Worm (Caenorhabditis elegans) whole organism, L3 larva: Measurements from ENCODE around the gene fut-8.
"Not testable (repeated sequence)": the region's sequence is repeated elsewhere in the genome, so short reads cannot be mapped to it uniquely, and the experiment has no call there.

Source experiments
- aly-2 ChIP-seq: fragments of 150-350 bp; optimal IDR thresholded peaks from 2 replicates; lab custom pipeline; 2014; ENCODE audit warnings: missing biosample characterization, missing genetic modification characterization
- ceh-82 ChIP-seq: fragments of 150-350 bp; optimal IDR thresholded peaks from 2 replicates; lab custom pipeline; 2014; ENCODE audit warnings: missing biosample characterization, missing genetic modification characterization
- daf-12 ChIP-seq: fragments of 150-350 bp; optimal IDR thresholded peaks from 2 replicates; lab custom pipeline; 2014; ENCODE audit warnings: missing biosample characterization, missing genetic modification reagents, missing genetic modification characterization
- egl-27 ChIP-seq: sonication (generic microtip); optimal IDR thresholded peaks from 4 replicates; lab custom pipeline; 2017; ENCODE audit warnings: missing biosample characterization, missing genetic modification reagents, missing genetic modification characterization
- egl-5 ChIP-seq: fragments of 150-350 bp; optimal IDR thresholded peaks from 2 replicates; lab custom pipeline; 2017; ENCODE audit warnings: missing biosample characterization, missing genetic modification reagents, missing genetic modification characterization, inconsistent platforms
- elt-1 ChIP-seq: fragments of 150-350 bp; optimal IDR thresholded peaks from 2 replicates; lab custom pipeline; 2014; ENCODE audit warnings: missing biosample characterization, missing genetic modification characterization
- elt-2 ChIP-seq: sonication (generic microtip); optimal IDR thresholded peaks from 2 replicates; lab custom pipeline; 2016; ENCODE audit warnings: missing genetic modification reagents, mild to moderate bottlenecking, missing genetic modification characterization, missing compliant biosample characterization
- eor-1 ChIP-seq, 2 experiments: fragments of 150-350 bp; optimal IDR thresholded peaks; 2 replicates each; lab custom pipeline; 2014 to 2018; ENCODE audit warnings: missing biosample characterization in 2 of 2, missing genetic modification characterization in 2 of 2
- fkh-10 ChIP-seq: sonication (generic microtip); optimal IDR thresholded peaks from 2 replicates; lab custom pipeline; 2017; ENCODE audit warnings: missing biosample characterization, missing genetic modification reagents, missing genetic modification characterization
- fkh-2 ChIP-seq: fragments of 150-350 bp; optimal IDR thresholded peaks from 2 replicates; lab custom pipeline; 2014; ENCODE audit warnings: missing biosample characterization, missing genetic modification reagents, missing genetic modification characterization
- fos-1 ChIP-seq: fragments of 150-350 bp; optimal IDR thresholded peaks from 2 replicates; lab custom pipeline; 2014; ENCODE audit warnings: missing biosample characterization, missing genetic modification characterization
- hmg-11 ChIP-seq: sonication (generic microtip); optimal IDR thresholded peaks from 2 replicates; lab custom pipeline; 2016; ENCODE audit warnings: missing genetic modification characterization, missing compliant biosample characterization
- jun-1 ChIP-seq: fragments of 150-350 bp; optimal IDR thresholded peaks from 2 replicates; lab custom pipeline; 2014; ENCODE audit warnings: missing biosample characterization, missing genetic modification reagents, missing genetic modification characterization
- lin-39 ChIP-seq: fragments of 150-350 bp; optimal IDR thresholded peaks from 2 replicates; lab custom pipeline; 2018; ENCODE audit warnings: missing biosample characterization, missing genetic modification reagents, missing genetic modification characterization
- lsy-12 ChIP-seq: sonication (generic microtip); optimal IDR thresholded peaks from 2 replicates; lab custom pipeline; 2016; ENCODE audit warnings: mild to moderate bottlenecking, missing genetic modification characterization, missing compliant biosample characterization
- mdl-1 ChIP-seq: fragments of 150-350 bp; optimal IDR thresholded peaks from 2 replicates; lab custom pipeline; 2014; ENCODE audit warnings: missing biosample characterization, missing genetic modification characterization
- mml-1 ChIP-seq: fragments of 150-350 bp; sonication (generic microtip); optimal IDR thresholded peaks from 3 replicates; lab custom pipeline; 2014; ENCODE audit warnings: missing biosample characterization, missing genetic modification characterization
- nfya-1 ChIP-seq: sonication (generic microtip); optimal IDR thresholded peaks from 2 replicates; lab custom pipeline; 2017; ENCODE audit warnings: missing genetic modification characterization, mild to moderate bottlenecking, missing compliant biosample characterization, antibody characterized with exemption, moderate library complexity; ENCODE audit not compliant: insufficient read depth
- nhr-12 ChIP-seq: fragments of 150-350 bp; optimal IDR thresholded peaks from 2 replicates; lab custom pipeline; 2014; ENCODE audit warnings: missing biosample characterization, missing genetic modification characterization
- nhr-237 ChIP-seq: fragments of 150-350 bp; optimal IDR thresholded peaks from 2 replicates; lab custom pipeline; 2014; ENCODE audit warnings: missing biosample characterization, missing genetic modification characterization
- nhr-25 ChIP-seq: sonication (generic microtip); optimal IDR thresholded peaks from 2 replicates; lab custom pipeline; 2017; ENCODE audit warnings: missing biosample characterization, missing genetic modification characterization
- nhr-43 ChIP-seq: sonication (generic microtip); optimal IDR thresholded peaks from 2 replicates; lab custom pipeline; 2016; ENCODE audit warnings: mild to moderate bottlenecking, missing genetic modification characterization, missing compliant biosample characterization; ENCODE audit not compliant: poor library complexity, severe bottlenecking
- nhr-67 ChIP-seq: fragments of 150-350 bp; optimal IDR thresholded peaks from 2 replicates; lab custom pipeline; 2014; ENCODE audit warnings: missing biosample characterization, missing genetic modification characterization
- nhr-76 ChIP-seq: fragments of 150-350 bp; sonication (generic microtip); optimal IDR thresholded peaks from 5 replicates; lab custom pipeline; 2014; ENCODE audit warnings: missing biosample characterization, missing genetic modification characterization
- nhr-77 ChIP-seq: fragments of 150-350 bp; optimal IDR thresholded peaks from 2 replicates; lab custom pipeline; 2014; ENCODE audit warnings: missing biosample characterization, missing genetic modification characterization
- pha-4 ChIP-seq: fragments of 150-350 bp; optimal IDR thresholded peaks from 2 replicates; lab custom pipeline; 2014; ENCODE audit warnings: missing biosample characterization, missing genetic modification reagents, missing genetic modification characterization
- pqm-1 ChIP-seq: fragments of 150-350 bp; optimal IDR thresholded peaks from 2 replicates; lab custom pipeline; 2017; ENCODE audit warnings: missing biosample characterization, missing genetic modification characterization, inconsistent platforms
- sea-2 ChIP-seq: fragments of 150-350 bp; sonication (generic microtip); optimal IDR thresholded peaks from 4 replicates; lab custom pipeline; 2014; ENCODE audit warnings: missing biosample characterization, missing genetic modification reagents, missing genetic modification characterization
- skn-1 ChIP-seq: fragments of 150-350 bp; optimal IDR thresholded peaks from 2 replicates; lab custom pipeline; 2014; ENCODE audit warnings: missing biosample characterization, missing genetic modification characterization
- tbx-2 ChIP-seq: sonication (generic microtip); optimal IDR thresholded peaks from 2 replicates; lab custom pipeline; 2016; ENCODE audit warnings: mild to moderate bottlenecking, missing genetic modification characterization, missing compliant biosample characterization
- unc-39 ChIP-seq: sonication (generic microtip); optimal IDR thresholded peaks from 4 replicates; lab custom pipeline; 2017; ENCODE audit warnings: missing biosample characterization, missing genetic modification characterization
- unc-62 ChIP-seq: fragments of 150-350 bp; sonication (generic microtip); optimal IDR thresholded peaks from 4 replicates; lab custom pipeline; 2014; ENCODE audit warnings: missing biosample characterization, missing genetic modification reagents, missing genetic modification characterization
- zag-1 ChIP-seq: fragments of 150-350 bp; optimal IDR thresholded peaks from 2 replicates; lab custom pipeline; 2014; ENCODE audit warnings: missing biosample characterization, missing genetic modification characterization
- ztf-11 ChIP-seq: fragments of 150-350 bp; optimal IDR thresholded peaks from 2 replicates; lab custom pipeline; 2014; ENCODE audit warnings: missing biosample characterization, missing genetic modification characterization

The fut-8 gene

DNA sequence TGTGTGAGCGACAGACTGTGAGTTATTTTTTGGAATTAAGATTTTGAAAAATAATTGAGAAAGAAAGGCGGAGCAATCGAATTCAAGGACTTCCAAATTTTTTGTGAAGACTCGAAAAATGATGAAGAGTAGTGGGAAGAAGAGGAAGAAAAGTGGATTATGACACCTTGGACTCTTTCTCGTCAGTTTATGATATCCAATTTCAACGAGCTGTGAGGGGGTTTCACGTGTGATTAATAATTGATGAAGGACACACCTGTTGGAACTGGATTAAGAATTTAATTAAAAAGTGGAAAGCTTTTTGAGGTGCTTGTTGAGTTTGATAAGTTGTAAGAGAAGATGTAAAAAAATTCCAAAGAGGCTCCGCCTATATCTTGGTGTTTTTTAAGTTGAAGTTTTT is at the start of gene fut-8:
Gene fut-8 (minus strand): TSS at position 101 of the 400 bp plus-strand sequence.
- no peak for TF ChIP-seq ztf-11 (tag; lab: Kevin White, UChicago)
- TF ChIP-seq elt-1 (tag; lab: Kevin White, UChicago) = no peak
- no peak for TF ChIP-seq nhr-43 (tag; lab: Kevin White, UChicago)
- no peak for TF ChIP-seq elt-2 (tag; lab: Kevin White, UChicago)
- no peak for TF ChIP-seq sea-2 (GFP tag; lab: Kevin White, UChicago)

DNA sequence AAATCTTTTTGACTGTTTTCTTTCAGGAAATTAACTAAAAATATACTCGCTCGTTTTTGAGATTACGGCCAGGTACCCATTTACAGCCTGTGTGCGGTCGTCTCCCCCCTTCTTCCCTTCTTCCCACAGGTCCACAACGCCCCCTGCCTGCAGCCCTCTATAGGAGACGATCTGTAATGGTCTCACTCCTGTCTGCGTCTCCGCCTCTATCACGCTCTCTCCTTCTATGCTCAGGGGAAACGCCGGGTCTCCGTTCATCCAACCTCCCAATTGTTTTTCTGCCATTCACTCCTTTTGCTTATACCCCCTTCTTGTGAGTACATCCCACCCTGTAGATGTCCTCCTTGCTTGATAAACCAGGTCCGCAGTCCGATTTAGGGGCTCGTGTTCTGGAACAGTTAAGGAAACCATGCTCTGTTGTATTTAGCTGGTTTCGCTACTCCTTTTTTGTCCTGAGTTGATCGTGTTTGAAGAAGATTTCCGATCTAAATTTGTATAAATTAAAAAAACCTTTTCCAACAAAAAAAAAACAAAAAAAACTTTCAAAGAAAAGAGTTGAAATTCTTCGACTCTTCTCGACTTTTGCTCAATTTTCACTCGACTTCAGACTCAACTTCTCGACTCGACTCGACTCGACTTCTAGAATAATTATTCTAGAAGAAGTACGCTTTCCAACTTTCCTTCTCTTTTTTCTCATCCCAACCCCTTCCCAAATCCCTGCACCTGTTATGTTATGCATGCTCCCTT is 48.3 kb upstream of the fut-8 start, which contains the start of gene F29G9.1:
Gene F29G9.1 (plus strand): TSS at position 697 of the 747 bp plus-strand sequence.
- not testable (repeated sequence) for TF ChIP-seq pqm-1, nfya-1, jun-1 (tag; lab: Kevin White, UChicago)

DNA sequence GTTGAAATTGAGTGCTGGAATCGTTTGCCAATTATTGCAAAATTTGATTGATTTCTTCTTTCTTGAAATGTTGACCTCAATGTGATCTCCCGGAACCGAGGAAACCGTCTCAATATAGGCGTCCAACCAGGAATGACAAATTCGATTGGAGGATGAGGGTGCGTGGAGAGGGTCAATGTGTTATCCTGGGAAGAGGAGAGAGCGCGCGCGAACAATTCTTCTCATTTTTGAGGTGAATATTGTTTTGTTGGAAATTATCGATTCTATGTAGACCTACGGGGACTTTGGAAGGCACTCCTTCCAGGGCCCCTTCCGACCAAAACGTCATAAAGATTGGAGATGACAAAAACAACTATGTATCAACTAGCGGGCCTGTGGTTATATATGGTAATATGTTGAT is 46.3 kb upstream of the fut-8 start:
- TF ChIP-seq ceh-82 (tag; lab: Kevin White, UChicago) (no peak), nhr-12 (tag; lab: Kevin White, UChicago) (no peak), pha-4 (tag; lab: Kevin White, UChicago) (no peak)

DNA sequence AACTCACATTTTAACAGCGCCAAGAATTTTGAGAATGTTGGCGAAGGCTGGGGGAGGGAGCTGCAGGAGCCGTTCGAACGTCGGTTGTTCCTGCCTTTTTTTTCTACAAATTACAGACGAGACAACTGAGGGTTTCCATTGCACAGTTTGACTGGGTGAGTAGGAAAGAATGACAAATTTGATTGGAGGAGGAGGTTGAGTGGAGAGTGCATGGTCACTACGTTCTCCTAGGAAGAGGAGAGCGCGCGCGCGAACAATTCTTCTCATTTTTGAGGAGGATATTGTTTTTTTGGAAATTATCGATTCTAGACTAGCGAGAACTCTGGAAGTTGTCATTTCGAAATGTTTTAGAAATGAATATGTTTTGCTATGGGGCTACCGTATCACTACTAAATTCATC is 44.4 kb upstream of the fut-8 start, which contains the start of gene dhs-17:
Gene dhs-17 (minus strand): TSS at position 101 of the 400 bp plus-strand sequence.
- TF ChIP-seq fkh-10 (no peak), nhr-67 (no peak), fkh-2 (tag; lab: Kevin White, UChicago) (no peak), nhr-237 (no peak), mdl-1 (tag; lab: Kevin White, UChicago) (no peak), zag-1 (no peak), nhr-77 (tag; lab: Kevin White, UChicago) (no peak), skn-1 (tag; lab: Kevin White, UChicago) (no peak), tbx-2 (tag; lab: Kevin White, UChicago) (no peak), lsy-12 (tag; lab: Kevin White, UChicago) (no peak)

DNA sequence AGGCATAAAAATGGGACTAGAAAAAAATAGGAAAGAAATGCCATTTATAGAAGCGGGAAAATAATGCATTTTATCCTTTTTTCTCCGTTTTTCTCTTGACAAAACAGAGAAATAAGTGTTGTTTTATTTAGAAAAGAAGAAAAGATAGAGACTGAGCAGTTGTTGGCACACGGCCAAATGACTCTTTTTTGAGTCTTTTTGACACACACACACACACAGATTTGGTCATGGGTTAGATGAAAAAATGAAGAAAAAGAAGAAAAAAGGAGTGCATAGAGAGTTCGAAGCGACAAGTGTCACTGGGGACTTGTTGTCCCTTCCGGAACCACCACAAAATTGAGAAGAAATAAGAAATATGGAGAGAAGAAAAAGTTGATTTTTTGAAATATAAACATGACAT is 43.2 kb upstream of the fut-8 start:
- TF ChIP-seq zag-1 = no peak
- peak; percentile 33 for TF ChIP-seq nfya-1 (tag; lab: Kevin White, UChicago)
- peak; percentile 22 for TF ChIP-seq hmg-11 (tag; lab: Kevin White, UChicago)
- no peak for TF ChIP-seq jun-1 (tag; lab: Kevin White, UChicago)
- TF ChIP-seq lin-39 (tag; lab: Kevin White, UChicago) = peak; percentile 72
- no peak for TF ChIP-seq daf-12
- TF ChIP-seq nhr-25 (tag; lab: Kevin White, UChicago) = no peak
- no peak for TF ChIP-seq nhr-76
- TF ChIP-seq unc-62 (GFP tag; lab: Kevin White, UChicago) = peak; percentile 13

DNA sequence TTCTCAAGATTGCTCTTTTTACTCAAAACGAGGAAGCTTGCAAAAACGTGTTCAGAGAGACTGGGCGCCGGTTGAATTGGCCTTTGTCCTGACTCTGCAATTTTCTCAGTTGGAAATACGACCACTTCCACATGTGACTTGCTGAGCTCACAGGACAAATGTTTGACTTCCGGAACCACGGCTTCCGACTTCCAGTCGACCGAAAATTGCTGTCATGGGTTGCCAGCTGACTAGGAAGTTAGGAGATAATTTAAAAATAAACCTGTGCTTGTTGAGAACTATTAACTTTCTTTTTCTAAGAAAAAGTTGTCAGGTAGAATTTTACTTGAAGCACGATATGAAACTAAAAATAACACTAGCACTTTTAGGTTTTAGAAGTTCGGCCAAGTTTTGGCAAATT is 41.3 kb upstream of the fut-8 start:
- TF ChIP-seq tbx-2 (tag; lab: Kevin White, UChicago) = peak; percentile 52
- TF ChIP-seq eor-1 (tag; optimal IDR thresholded peaks at IDR 0.05; lab: Kevin White, UChicago) = no peak

DNA sequence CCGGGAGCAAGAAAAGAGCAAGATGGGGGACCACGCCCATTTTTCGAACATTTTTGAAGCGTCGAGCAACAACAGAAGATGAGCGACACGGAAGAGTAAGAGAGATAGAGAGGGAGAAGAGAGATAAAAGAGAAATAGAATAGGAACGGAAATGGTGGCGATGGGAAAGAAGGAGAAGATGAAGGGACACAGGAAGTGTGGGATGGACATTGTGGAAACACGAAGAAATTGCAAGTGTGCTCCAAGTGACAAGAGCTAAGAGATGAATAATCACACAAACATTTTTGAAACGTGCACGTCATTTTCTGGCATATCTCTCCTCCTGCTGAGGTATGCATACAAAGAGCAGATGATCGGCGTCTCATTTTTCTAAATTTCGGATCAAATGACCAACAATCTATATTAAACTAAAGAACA is 40.3 kb upstream of the fut-8 start:
- no peak for TF ChIP-seq pqm-1 (tag; lab: Kevin White, UChicago)
- TF ChIP-seq tbx-2 (tag; lab: Kevin White, UChicago) = peak; percentile 28
- no peak for TF ChIP-seq ceh-82 (tag; lab: Kevin White, UChicago)
- TF ChIP-seq aly-2 (tag; lab: Kevin White, UChicago) = no peak
- TF ChIP-seq nfya-1 (tag; lab: Kevin White, UChicago) = peak; percentile 70
- no peak for TF ChIP-seq elt-2 (tag; lab: Kevin White, UChicago)
- TF ChIP-seq unc-39 (tag; lab: Kevin White, UChicago) = no peak
- TF ChIP-seq fos-1 (tag; lab: Kevin White, UChicago) = no peak
- TF ChIP-seq egl-5 (tag; lab: Kevin White, UChicago) = peak; percentile 27
- TF ChIP-seq lin-39 (tag; lab: Kevin White, UChicago) = peak; percentile 73
- TF ChIP-seq egl-27 (tag; lab: Kevin White, UChicago) = no peak
- peak; percentile 22 for TF ChIP-seq unc-62 (GFP tag; lab: Kevin White, UChicago)
- no peak for TF ChIP-seq mml-1 (tag; lab: Kevin White, UChicago)
